Fruit fly (Drosophila melanogaster): Measurements from ENCODE around the gene AOX3.

DNA sequence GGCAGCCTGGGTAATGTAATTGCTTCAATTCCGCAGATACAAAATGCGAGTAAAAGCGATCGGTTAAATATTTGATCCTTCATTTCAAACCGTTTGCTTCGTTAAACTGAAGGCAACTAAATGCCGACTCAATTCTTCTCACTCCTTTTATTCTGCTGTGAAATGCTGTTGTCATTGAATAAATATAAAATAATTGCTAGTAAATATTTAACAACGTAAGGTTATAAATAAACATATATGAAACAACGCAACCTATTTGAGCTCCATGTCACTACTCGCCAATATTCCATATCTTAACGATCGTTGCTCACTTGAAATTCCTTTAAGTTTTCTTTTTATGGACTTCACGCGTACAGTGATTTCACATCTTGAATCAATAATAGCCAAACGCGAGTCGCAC, 38.2 kb downstream of the AOX3 start, which contains the start of gene CG44013:
- TF ChIP-seq pan (optimal IDR thresholded peaks at IDR 0.05) (no peak), psq (optimal IDR thresholded peaks at IDR 0.05) (no peak), usp (GFP tag; optimal IDR thresholded peaks at IDR 0.05) (no peak)
